Fruit fly (Drosophila melanogaster) whole organism, pupa: ENCODE measurements around the gene FipoQ.

ENCODE experiments used
- CG12605 ChIP-seq: fragments of 200-800 bp; sonication (Bioruptor generic); IDR thresholded peaks from 2 replicates; pipeline ENCODE4 v1.3.6; 2022; ENCODE audit warnings: missing biosample characterization, missing genetic modification characterization
- CG13204 ChIP-seq: fragments of 200-800 bp; sonication (Bioruptor generic); optimal IDR thresholded peaks from 2 replicates; lab custom pipeline; 2018; ENCODE audit warnings: missing biosample characterization, mild to moderate bottlenecking, missing genetic modification characterization, moderate library complexity
- CG4496 ChIP-seq: fragments of 200-800 bp; sonication (Bioruptor generic); IDR thresholded peaks from 3 replicates; pipeline ENCODE4 v1.3.6; 2022; ENCODE audit warnings: missing biosample characterization, missing genetic modification characterization
- CG8301 ChIP-seq: fragments of 200-800 bp; sonication (Bioruptor generic); optimal IDR thresholded peaks from 2 replicates; lab custom pipeline; 2018; ENCODE audit warnings: missing biosample characterization, mild to moderate bottlenecking, missing genetic modification characterization
- EcR ChIP-seq: fragments of 200-800 bp; sonication (Bioruptor generic); optimal IDR thresholded peaks from 3 replicates; lab custom pipeline; 2019; ENCODE audit warnings: missing biosample characterization, missing genetic modification characterization, mild to moderate bottlenecking, moderate library complexity, missing genetic modification reagents
- rn ChIP-seq: fragments of 200-800 bp; sonication (Bioruptor generic); IDR thresholded peaks from 2 replicates; pipeline ENCODE4 v1.3.6; 2022; ENCODE audit warnings: missing biosample characterization, missing genetic modification characterization

DNA sequence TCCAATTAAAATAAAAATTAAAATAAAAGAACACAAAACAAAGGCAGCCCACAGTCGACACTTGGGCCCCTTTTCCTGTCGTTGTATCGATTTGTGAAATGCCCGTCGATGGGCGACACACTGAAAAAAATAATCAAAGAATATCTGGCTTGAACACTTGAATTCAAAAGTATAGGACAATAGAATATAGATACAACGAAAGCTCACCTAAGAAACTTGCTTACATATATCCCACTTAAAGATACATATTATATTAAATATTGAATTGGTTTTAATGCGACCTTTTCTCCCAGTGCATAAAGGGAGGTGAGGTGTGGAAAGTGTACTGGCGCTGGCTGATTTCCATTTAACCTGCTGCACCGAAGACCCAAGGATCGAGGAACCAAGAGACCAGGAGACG is 27.6 kb downstream of the FipoQ start:
- TF ChIP-seq EcR (GFP tag; lab: Kevin White, UChicago) (no peak), CG13204 (GFP tag; lab: Kevin White, UChicago) (peak; percentile 4), CG8301 (tag; lab: Kevin White, UChicago) (peak; percentile 41), CG4496 (GFP tag; lab: Robert Waterston, UW) (0 out of 3 replicates have a peak, but pooled peaks have one; percentile 44), CG12605 (GFP tag; lab: Robert Waterston, UW) (no peak), rn (GFP tag; lab: Robert Waterston, UW) (no peak)
